Worm (Caenorhabditis elegans): Measurements from ENCODE around the gene Y57A10C.11.

ce11 chrII:12378793-12379192 lies 35.9 kb downstream of the Y57A10C.11 start:
- TF ChIP-seq snpc-4 (GFP tag; optimal IDR thresholded peaks at IDR 0.05) (no peak), snpc-4 (tag; optimal IDR thresholded peaks at IDR 0.05) (no peak), F10E7.11 (tag; optimal IDR thresholded peaks at IDR 0.05) (no peak), nhr-179 (tag; optimal IDR thresholded peaks at IDR 0.05) (no peak), efl-1 (GFP tag; optimal IDR thresholded peaks at IDR 0.05) (no peak), ztf-22 (GFP tag; optimal IDR thresholded peaks at IDR 0.05) (no peak), him-1 (tag; optimal IDR thresholded peaks at IDR 0.05) (no peak), hlh-26 (GFP tag; conservative IDR thresholded peaks at IDR 0.05) (no peak), C06A6.2 (GFP tag; conservative IDR thresholded peaks at IDR 0.05) (no peak), F52B5.7 (tag; optimal IDR thresholded peaks at IDR 0.05) (no peak), madf-8 (GFP tag; conservative IDR thresholded peaks at IDR 0.05) (no peak), unc-130 (GFP tag; optimal IDR thresholded peaks at IDR 0.05) (no peak), Y67H2A.10 (GFP tag; conservative IDR thresholded peaks at IDR 0.05) (no peak), pbrm-1 (GFP tag; IDR thresholded peaks at IDR 0.05) (no peak), dpl-1 (GFP tag; optimal IDR thresholded peaks at IDR 0.05) (no peak)

Data from whole organism, young adult.